Fruit fly (Drosophila melanogaster): ENCODE data around the gene Vml.

- peak; percentile 4 for TF ChIP-seq vri (GFP tag; optimal IDR thresholded peaks at IDR 0.05)
- TF ChIP-seq Eip75B (GFP tag; optimal IDR thresholded peaks at IDR 0.05), result peak; percentile 67
- TF ChIP-seq spab (GFP tag; optimal IDR thresholded peaks at IDR 0.05), result peak; percentile 87
- peak; percentile 91 for TF ChIP-seq CG15336 (GFP tag; IDR thresholded peaks at IDR 0.05)
- peak; percentile 46 for TF ChIP-seq CG34406 (GFP tag; optimal IDR thresholded peaks at IDR 0.05)
- peak; percentile 98 to 99 for TF ChIP-seq ss (GFP tag; optimal IDR thresholded peaks at IDR 0.05)
- peak; percentile 29 for TF ChIP-seq Sox14 (GFP tag; optimal IDR thresholded peaks at IDR 0.05)
- TF ChIP-seq Ets21C (GFP tag; optimal IDR thresholded peaks at IDR 0.05), result no peak
- TF ChIP-seq OdsH (GFP tag; optimal IDR thresholded peaks at IDR 0.05), result peak; percentile 29
- peak; percentile 85 for TF ChIP-seq net (GFP tag; optimal IDR thresholded peaks at IDR 0.05)
- peak; percentile 83 for TF ChIP-seq CG1621 (tag; optimal IDR thresholded peaks at IDR 0.05)
Measured at dm6 chrX:2289134-2289533, 13.5 kb downstream of the Vml start.

All from whole organism, prepupa.